Worm (Caenorhabditis elegans): ENCODE results near the gene cul-6.

cul-6 gene

DNA sequence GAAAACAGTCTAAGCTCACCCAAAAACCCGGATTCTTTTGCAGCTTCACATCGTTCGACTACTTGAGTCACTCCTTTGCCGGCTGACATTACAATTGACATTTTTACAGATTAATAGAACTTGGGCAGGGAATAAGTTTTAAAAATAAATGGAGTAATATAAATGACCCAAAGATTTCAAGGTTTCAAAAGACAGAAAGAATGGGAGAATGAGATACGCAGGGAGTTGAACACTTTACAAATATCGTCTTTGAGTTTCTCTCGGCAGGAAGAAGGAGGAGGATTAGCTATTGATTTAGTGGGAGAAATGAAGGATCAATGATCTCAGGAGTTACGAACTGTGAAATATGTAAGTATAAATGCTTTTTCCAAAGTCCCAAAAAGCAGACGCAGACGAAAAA is 4.3 kb downstream of the cul-6 start, which contains the start of gene K08E7.8:
Gene K08E7.8 (minus strand): TSS at position 101 of the 400 bp plus-strand sequence.
- no peak for TF ChIP-seq ceh-16 (tag; optimal IDR thresholded peaks at IDR 0.05)
- TF ChIP-seq nhr-43 (tag; optimal IDR thresholded peaks at IDR 0.05; ENCODE audit: poor library complexity, severe bottlenecking) = no peak
- no peak for TF ChIP-seq ztf-4 (tag; optimal IDR thresholded peaks at IDR 0.05)
- no peak for TF ChIP-seq egl-27 (tag; optimal IDR thresholded peaks at IDR 0.05)
- no peak for TF ChIP-seq nhr-237 (tag; optimal IDR thresholded peaks at IDR 0.05)
- TF ChIP-seq nfya-1 (tag; optimal IDR thresholded peaks at IDR 0.05; ENCODE audit: insufficient read depth) = no peak
- no peak for TF ChIP-seq snpc-4 (tag; optimal IDR thresholded peaks at IDR 0.05)
- no peak for TF ChIP-seq eor-1 (tag; optimal IDR thresholded peaks at IDR 0.05)
- TF ChIP-seq fos-1 (tag; optimal IDR thresholded peaks at IDR 0.05) = no peak
- no peak for TF ChIP-seq lsy-12 (tag; optimal IDR thresholded peaks at IDR 0.05)
- no peak for TF ChIP-seq nhr-23 (tag; optimal IDR thresholded peaks at IDR 0.05)
- no peak for TF ChIP-seq lin-39 (tag; optimal IDR thresholded peaks at IDR 0.05)

ce11 chrIV:12584146-12584545 is 6.1 kb downstream of the cul-6 start:
- peak; percentile 59 for TF ChIP-seq fkh-10 (GFP tag; optimal IDR thresholded peaks at IDR 0.05)
- TF ChIP-seq ama-1 (optimal IDR thresholded peaks at IDR 0.05) = no peak
- no peak for TF ChIP-seq fos-1 (tag; optimal IDR thresholded peaks at IDR 0.05)
- peak; percentile 76 for TF ChIP-seq lin-39 (tag; optimal IDR thresholded peaks at IDR 0.05)
- no peak for TF ChIP-seq tbx-2 (tag; optimal IDR thresholded peaks at IDR 0.05)
- TF ChIP-seq ztf-11 (tag; optimal IDR thresholded peaks at IDR 0.05) = no peak
- TF ChIP-seq skn-1 (tag; optimal IDR thresholded peaks at IDR 0.05) = no peak
- no peak for TF ChIP-seq R02D3.7 (tag; optimal IDR thresholded peaks at IDR 0.05)
- TF ChIP-seq unc-39 (tag; optimal IDR thresholded peaks at IDR 0.05) = no peak
- TF ChIP-seq unc-62 (GFP tag; optimal IDR thresholded peaks at IDR 0.05) = no peak
- peak; percentile 32 for TF ChIP-seq nfya-1 (tag; optimal IDR thresholded peaks at IDR 0.05; ENCODE audit: insufficient read depth)
- TF ChIP-seq elt-1 (tag; optimal IDR thresholded peaks at IDR 0.05) = no peak

DNA sequence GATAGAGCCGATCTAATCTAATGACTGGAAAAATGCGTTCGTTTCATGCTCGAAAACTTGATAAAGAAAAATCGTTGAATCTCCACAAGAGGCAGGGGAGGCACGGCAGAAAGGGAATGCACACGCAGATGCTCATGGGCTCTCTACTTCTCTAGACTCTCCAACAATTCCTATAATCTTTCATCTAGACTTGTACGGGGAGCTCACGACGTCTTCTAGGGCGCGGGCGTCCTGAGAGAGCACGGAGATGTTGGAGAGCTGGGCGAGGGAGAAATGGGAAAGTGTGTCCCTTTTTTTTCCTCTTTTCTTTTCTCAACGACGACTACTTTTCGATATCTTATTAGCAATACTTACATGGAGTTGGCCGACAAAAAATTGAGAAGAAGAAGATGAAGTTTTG is 7.1 kb downstream of the cul-6 start:
- TF ChIP-seq unc-39 (tag; optimal IDR thresholded peaks at IDR 0.05) (no peak), lin-39 (tag; optimal IDR thresholded peaks at IDR 0.05) (peak; percentile 52), fkh-10 (GFP tag; optimal IDR thresholded peaks at IDR 0.05) (peak; percentile 23)

- TF ChIP-seq nfya-1 (tag; optimal IDR thresholded peaks at IDR 0.05; ENCODE audit: insufficient read depth) (no peak), nhr-23 (tag; optimal IDR thresholded peaks at IDR 0.05) (no peak), tbx-2 (tag; optimal IDR thresholded peaks at IDR 0.05) (no peak), snpc-4 (tag; optimal IDR thresholded peaks at IDR 0.05) (no peak), ceh-9 (tag; optimal IDR thresholded peaks at IDR 0.05) (no peak), pqm-1 (tag; optimal IDR thresholded peaks at IDR 0.05) (no peak), R02D3.7 (tag; optimal IDR thresholded peaks at IDR 0.05) (no peak), nhr-77 (tag; optimal IDR thresholded peaks at IDR 0.05) (no peak), mml-1 (tag; optimal IDR thresholded peaks at IDR 0.05) (no peak), egl-5 (tag; optimal IDR thresholded peaks at IDR 0.05) (no peak), hmg-11 (tag; optimal IDR thresholded peaks at IDR 0.05) (no peak)
Measured at ce11 chrIV:12581046-12581445, 9.2 kb downstream of the cul-6 start, which contains the start of gene K08E7.6. TSS of gene K08E7.6 (minus strand) at chrIV:12581146.

- TF ChIP-seq nhr-67 (tag; optimal IDR thresholded peaks at IDR 0.05) = no peak
Measured at ce11 chrIV:12574265-12574664, 16.0 kb downstream of the cul-6 start.

DNA sequence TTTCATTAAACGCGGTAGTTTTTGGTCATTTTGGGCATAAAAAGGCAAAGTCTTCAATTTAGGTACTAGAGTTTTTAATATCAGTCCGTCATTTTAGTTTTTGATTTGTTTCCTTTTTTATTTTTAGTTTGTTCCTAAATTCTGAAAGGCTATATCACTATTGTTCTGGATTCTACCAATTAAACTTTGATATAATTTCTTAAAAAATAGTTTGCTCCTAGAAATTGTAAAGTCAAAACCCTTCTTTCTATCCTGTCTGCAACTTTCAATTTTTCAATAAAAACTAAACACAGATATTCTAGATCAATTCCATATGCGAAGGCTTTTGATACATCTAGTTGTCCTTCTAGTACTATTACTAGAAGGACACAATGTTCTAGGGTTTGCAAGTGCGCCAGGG is 17.2 kb downstream of the cul-6 start, which contains the start of gene K08E7.5:
Gene K08E7.5 (plus strand): TSS at position 301 of the 400 bp plus-strand sequence.
- TF ChIP-seq nhr-23 (tag; optimal IDR thresholded peaks at IDR 0.05) = no peak
- TF ChIP-seq fkh-10 (GFP tag; optimal IDR thresholded peaks at IDR 0.05) = no peak
- TF ChIP-seq nhr-11 (tag; optimal IDR thresholded peaks at IDR 0.05) = no peak
- no peak for TF ChIP-seq egl-27 (tag; optimal IDR thresholded peaks at IDR 0.05)
- no peak for TF ChIP-seq nfya-1 (tag; optimal IDR thresholded peaks at IDR 0.05; ENCODE audit: insufficient read depth)
- TF ChIP-seq elt-2 (tag; optimal IDR thresholded peaks at IDR 0.05) = no peak

DNA sequence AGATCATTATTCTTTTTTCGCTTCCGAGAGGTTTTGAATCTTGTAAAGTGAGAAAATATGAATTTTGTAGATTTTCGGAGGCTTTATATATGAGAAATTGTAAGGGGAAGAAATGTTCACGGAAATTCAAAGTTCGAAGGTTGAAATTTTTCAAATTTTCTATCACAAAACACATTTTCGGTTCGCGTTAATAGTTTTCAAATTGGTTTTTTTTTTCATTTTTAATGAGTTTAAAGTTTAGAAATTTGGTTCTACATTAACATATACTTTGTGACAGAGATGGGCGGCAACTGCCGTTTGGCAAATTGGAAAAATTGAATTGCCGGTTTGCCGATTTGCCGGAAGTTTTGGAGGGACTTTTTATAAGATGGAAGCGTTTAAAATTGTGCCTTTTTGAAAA is 19.2 kb downstream of the cul-6 start, which contains the start of gene K08E7.4:
Gene K08E7.4 (minus strand): TSS at position 101 of the 400 bp plus-strand sequence.
- TF ChIP-seq mml-1 (tag; optimal IDR thresholded peaks at IDR 0.05) (no peak), mdl-1 (tag; optimal IDR thresholded peaks at IDR 0.05) (no peak), nhr-76 (tag; optimal IDR thresholded peaks at IDR 0.05) (no peak), elt-2 (tag; optimal IDR thresholded peaks at IDR 0.05) (no peak), ceh-16 (tag; optimal IDR thresholded peaks at IDR 0.05) (no peak), nfya-1 (tag; optimal IDR thresholded peaks at IDR 0.05; ENCODE audit: insufficient read depth) (no peak), fos-1 (tag; optimal IDR thresholded peaks at IDR 0.05) (no peak), nhr-11 (tag; optimal IDR thresholded peaks at IDR 0.05) (no peak), pqm-1 (tag; optimal IDR thresholded peaks at IDR 0.05) (no peak), ztf-4 (tag; optimal IDR thresholded peaks at IDR 0.05) (no peak), ama-1 (optimal IDR thresholded peaks at IDR 0.05) (no peak), nhr-67 (tag; optimal IDR thresholded peaks at IDR 0.05) (no peak), ceh-9 (tag; optimal IDR thresholded peaks at IDR 0.05) (no peak), ceh-82 (tag; optimal IDR thresholded peaks at IDR 0.05) (no peak), fkh-2 (tag; optimal IDR thresholded peaks at IDR 0.05) (no peak)

Data from whole organism, L3 larva.